Worm (Caenorhabditis elegans): Measurements from ENCODE around the gene pkc-3.

ce11 chrII:5398779-5399178, 19.0 kb downstream of the pkc-3 start, which contains the start of gene fbxl-3:
- TF ChIP-seq him-1 (tag; optimal IDR thresholded peaks at IDR 0.05) (no peak), dao-5 (tag; optimal IDR thresholded peaks at IDR 0.05) (no peak), W03F9.2 (tag; optimal IDR thresholded peaks at IDR 0.05) (no peak)
